Worm (Caenorhabditis elegans): ENCODE results near the gene F22H10.2.

F22H10.2 gene

ce11 chrX:16726879-16727278 is 47.5 kb downstream of the F22H10.2 start (continued):
- peak; percentile 82 for TF ChIP-seq atf-7 (tag; optimal IDR thresholded peaks at IDR 0.05)
- peak; percentile 51 for TF ChIP-seq athp-1 (tag; optimal IDR thresholded peaks at IDR 0.05)
- peak; percentile 91 for TF ChIP-seq B0336.3 (GFP tag; IDR thresholded peaks at IDR 0.05)
- peak; percentile 35 for TF ChIP-seq attf-3 (GFP tag; conservative IDR thresholded peaks at IDR 0.05)
- TF ChIP-seq nfya-2 (GFP tag; IDR thresholded peaks at IDR 0.05) = no peak
- no peak for TF ChIP-seq zim-3 (tag; optimal IDR thresholded peaks at IDR 0.05)
- peak; percentile 66 for TF ChIP-seq repo-1 (tag; optimal IDR thresholded peaks at IDR 0.05)
- TF ChIP-seq ceh-40 (GFP tag; IDR thresholded peaks at IDR 0.05) = no peak
- TF ChIP-seq ceh-27 (GFP tag; optimal IDR thresholded peaks at IDR 0.05) = peak; percentile 92
- peak; percentile 52 for TF ChIP-seq tlf-1 (GFP tag; optimal IDR thresholded peaks at IDR 0.05)
- no peak for TF ChIP-seq F23B12.7 (tag; optimal IDR thresholded peaks at IDR 0.05; ENCODE audit: insufficient read depth)
- peak; percentile 74 for TF ChIP-seq egl-44 (GFP tag; IDR thresholded peaks at IDR 0.05)
- peak; percentile 31 for TF ChIP-seq F22D6.2 (tag; optimal IDR thresholded peaks at IDR 0.05)
- TF ChIP-seq dox-1 (GFP tag; IDR thresholded peaks at IDR 0.05) = peak; percentile 91
- no peak for TF ChIP-seq ztf-28 (GFP tag; IDR thresholded peaks at IDR 0.05)
- peak; percentile 82 for TF ChIP-seq K11D2.4 (GFP tag; IDR thresholded peaks at IDR 0.05)
- TF ChIP-seq egrh-3 (GFP tag; IDR thresholded peaks at IDR 0.05) = peak; percentile 75
- TF ChIP-seq mel-28 (tag; optimal IDR thresholded peaks at IDR 0.05; ENCODE audit: borderline replicate concordance) = no peak
- 0 out of 2 replicates have a peak, but pooled peaks have one; percentile 47 for TF ChIP-seq bed-1 (GFP tag; IDR thresholded peaks at IDR 0.05)
- TF ChIP-seq madf-6 (GFP tag; IDR thresholded peaks at IDR 0.05) = no peak
- no peak for TF ChIP-seq B0019.2 (GFP tag; conservative IDR thresholded peaks at IDR 0.05)
- peak; percentile 84 for TF ChIP-seq ekl-4 (GFP tag; IDR thresholded peaks at IDR 0.05)
- no peak for TF ChIP-seq lsl-1 (GFP tag; optimal IDR thresholded peaks at IDR 0.05)
- TF ChIP-seq somi-1 (GFP tag; optimal IDR thresholded peaks at IDR 0.05) = peak; percentile 85
- TF ChIP-seq snpc-1.1 (tag; optimal IDR thresholded peaks at IDR 0.05; ENCODE audit: insufficient read depth) = peak; percentile 10
- peak; percentile 91 for TF ChIP-seq chd-7 (tag; optimal IDR thresholded peaks at IDR 0.05)
- TF ChIP-seq sdz-38 (tag; optimal IDR thresholded peaks at IDR 0.05) = no peak
- TF ChIP-seq C17E4.6 (GFP tag; IDR thresholded peaks at IDR 0.05) = no peak
- peak; percentile 72 for TF ChIP-seq C06A6.2 (GFP tag; conservative IDR thresholded peaks at IDR 0.05)
- peak; percentile 73; the same call in 1 of the 2 replicates for TF ChIP-seq rcor-1 (GFP tag; IDR thresholded peaks at IDR 0.05)
- peak; percentile 63 for TF ChIP-seq tbp1 (GFP tag; optimal IDR thresholded peaks at IDR 0.05)
- TF ChIP-seq snpc-1.3 (tag; optimal IDR thresholded peaks at IDR 0.05; ENCODE audit: insufficient read depth) = peak; percentile 2
- no peak for TF ChIP-seq pha-4 (tag; optimal IDR thresholded peaks at IDR 0.05)
- TF ChIP-seq D2030.7 (GFP tag; IDR thresholded peaks at IDR 0.05) = no peak
- TF ChIP-seq nfya-1 (tag; optimal IDR thresholded peaks at IDR 0.05; ENCODE audit: borderline replicate concordance, insufficient read depth) = no peak
- no peak for TF ChIP-seq ccch-3 (GFP tag; optimal IDR thresholded peaks at IDR 0.05)
- no peak for TF ChIP-seq mes-4 (tag; optimal IDR thresholded peaks at IDR 0.05)
- TF ChIP-seq dpff-1 (tag; optimal IDR thresholded peaks at IDR 0.05) = no peak
- no peak for TF ChIP-seq unc-62 (GFP tag; optimal IDR thresholded peaks at IDR 0.05)
- TF ChIP-seq lir-1 (GFP tag; conservative IDR thresholded peaks at IDR 0.05) = peak; percentile 100
- TF ChIP-seq F39B2.1 (GFP tag; IDR thresholded peaks at IDR 0.05) = no peak
- TF ChIP-seq hmg-20 (GFP tag; IDR thresholded peaks at IDR 0.05) = no peak
- peak; percentile 83 for TF ChIP-seq pbrm-1 (GFP tag; IDR thresholded peaks at IDR 0.05)
- TF ChIP-seq him-1 (tag; optimal IDR thresholded peaks at IDR 0.05) = no peak
- TF ChIP-seq ceh-58 (GFP tag; IDR thresholded peaks at IDR 0.05) = no peak
- TF ChIP-seq let-607 (tag; optimal IDR thresholded peaks at IDR 0.05) = peak; percentile 60 to 61
- TF ChIP-seq aptf-3 (GFP tag; IDR thresholded peaks at IDR 0.05) = no peak
- TF ChIP-seq lsy-27 (tag; optimal IDR thresholded peaks at IDR 0.05; ENCODE audit: borderline replicate concordance, insufficient read depth) = no peak
